Fruit fly (Drosophila melanogaster) whole organism, embryonic: Measurements from ENCODE around the gene Oatp30B.

Experiments
- Asciz ChIP-seq: fragments of 200-800 bp; sonication (Bioruptor generic); optimal IDR thresholded peaks from 2 replicates; lab custom pipeline; 2017; ENCODE audit warnings: missing biosample characterization, mild to moderate bottlenecking, missing genetic modification characterization, missing genetic modification reagents
- Atf6 ChIP-seq: fragments of 200-800 bp; sonication (Bioruptor generic); IDR thresholded peaks from 2 replicates; pipeline ENCODE4 v1.3.6; 2022; ENCODE audit warnings: missing biosample characterization, missing genetic modification characterization
- CG10147 ChIP-seq: fragments of 200-800 bp; sonication (Bioruptor generic); optimal IDR thresholded peaks from 2 replicates; lab custom pipeline; 2019; ENCODE audit warnings: missing biosample characterization, mild to moderate bottlenecking, missing genetic modification characterization, moderate library complexity
- CG12299 ChIP-seq: fragments of 200-800 bp; sonication (Bioruptor generic); optimal IDR thresholded peaks from 2 replicates; lab custom pipeline; 2018; ENCODE audit warnings: missing biosample characterization, mild to moderate bottlenecking, missing genetic modification characterization
- CG12659 ChIP-seq: fragments of 200-800 bp; sonication (Bioruptor generic); optimal IDR thresholded peaks from 3 replicates; lab custom pipeline; 2017; ENCODE audit warnings: mild to moderate bottlenecking, missing biosample characterization, missing genetic modification reagents, missing genetic modification characterization
- CG1603 ChIP-seq: fragments of 200-800 bp; sonication (Bioruptor generic); optimal IDR thresholded peaks from 2 replicates; lab custom pipeline; 2019; ENCODE audit warnings: missing biosample characterization, mild to moderate bottlenecking, missing genetic modification characterization, moderate library complexity
- CG17186 ChIP-seq: fragments of 200-800 bp; sonication (Bioruptor generic); optimal IDR thresholded peaks from 3 replicates; lab custom pipeline; 2017; ENCODE audit warnings: missing biosample characterization, missing genetic modification reagents, missing genetic modification characterization
- CG17568 ChIP-seq: fragments of 200-800 bp; sonication (Bioruptor generic); optimal IDR thresholded peaks from 2 replicates; lab custom pipeline; 2018; ENCODE audit warnings: missing biosample characterization, mild to moderate bottlenecking, missing genetic modification characterization, moderate library complexity
- CG18599 ChIP-seq: fragments of 200-800 bp; sonication (Bioruptor generic); optimal IDR thresholded peaks from 3 replicates; lab custom pipeline; 2017; ENCODE audit warnings: missing biosample characterization, missing genetic modification characterization, mild to moderate bottlenecking, moderate library complexity, missing genetic modification reagents
- CG2129 ChIP-seq: fragments of 200-800 bp; sonication (Bioruptor generic); IDR thresholded peaks from 2 replicates; pipeline ENCODE4 v1.3.6; 2022; ENCODE audit warnings: missing biosample characterization, missing genetic modification characterization; ENCODE audit not compliant: partially characterized antibody
- CG2199 ChIP-seq: fragments of 200-800 bp; sonication (Bioruptor generic); IDR thresholded peaks from 3 replicates; pipeline ENCODE4 v1.3.6; 2022; ENCODE audit warnings: missing biosample characterization, missing genetic modification characterization
- CG31224 ChIP-seq: fragments of 200-800 bp; sonication (Bioruptor generic); IDR thresholded peaks from 2 replicates; pipeline ENCODE4 v1.3.6; 2022; ENCODE audit warnings: missing biosample characterization, missing genetic modification characterization
- CG42726 ChIP-seq: fragments of 200-800 bp; sonication (Bioruptor generic); IDR thresholded peaks from 2 replicates; pipeline ENCODE4 v1.3.6; 2022; ENCODE audit warnings: missing biosample characterization, missing genetic modification characterization; ENCODE audit not compliant: partially characterized antibody
- CG4282 ChIP-seq: fragments of 200-800 bp; sonication (Bioruptor generic); optimal IDR thresholded peaks from 2 replicates; lab custom pipeline; 2016; ENCODE audit warnings: missing biosample characterization, missing genetic modification characterization
- CG6272 ChIP-seq: fragments of 200-800 bp; sonication (Bioruptor generic); IDR thresholded peaks from 2 replicates; pipeline ENCODE4 v1.3.6; 2022; ENCODE audit warnings: missing biosample characterization, missing genetic modification characterization
- CG7928 ChIP-seq: fragments of 200-800 bp; sonication (Bioruptor generic); optimal IDR thresholded peaks from 2 replicates; lab custom pipeline; 2017; ENCODE audit warnings: missing biosample characterization, mild to moderate bottlenecking, missing genetic modification characterization
- CG9797 ChIP-seq: fragments of 200-800 bp; sonication (Bioruptor generic); optimal IDR thresholded peaks from 3 replicates; lab custom pipeline; 2018; ENCODE audit warnings: missing biosample characterization, mild to moderate bottlenecking, missing genetic modification characterization
- Deaf1 ChIP-seq: fragments of 200-800 bp; optimal IDR thresholded peaks from 3 replicates; lab custom pipeline; 2019; ENCODE audit warnings: missing biosample characterization, mild to moderate bottlenecking, missing genetic modification characterization, moderate library complexity
- Gug ChIP-seq: fragments of 200-800 bp; sonication (Bioruptor generic); IDR thresholded peaks from 4 replicates; pipeline ENCODE4 v1.3.6; 2022; ENCODE audit warnings: missing biosample characterization, missing genetic modification characterization
- Hey ChIP-seq: fragments of 200-800 bp; sonication (Bioruptor generic); optimal IDR thresholded peaks from 3 replicates; lab custom pipeline; 2018; ENCODE audit warnings: missing biosample characterization, mild to moderate bottlenecking, missing genetic modification characterization
- HmgZ ChIP-seq: fragments of 200-800 bp; sonication (Bioruptor generic); optimal IDR thresholded peaks from 2 replicates; lab custom pipeline; 2018; ENCODE audit warnings: missing biosample characterization, mild to moderate bottlenecking, missing genetic modification characterization
- Hmr ChIP-seq: fragments of 200-800 bp; sonication (Bioruptor generic); optimal IDR thresholded peaks from 3 replicates; lab custom pipeline; 2017; ENCODE audit warnings: mild to moderate bottlenecking, missing biosample characterization, missing genetic modification reagents, missing genetic modification characterization
- Hr78 ChIP-seq, 2 experiments: fragments of 200-800 bp in 1 of 2; fragments of >200 bp in 1 of 2; sonication (Bioruptor generic) in 1 of 2; optimal IDR thresholded peaks; 2 replicates each; lab custom pipeline; 2017 to 2019; ENCODE audit warnings: missing biosample characterization in 2 of 2, missing genetic modification characterization in 2 of 2, mild to moderate bottlenecking in 1 of 2, moderate library complexity in 1 of 2
- MBD-R2 ChIP-seq: fragments of 200-800 bp; sonication (Bioruptor generic); IDR thresholded peaks from 2 replicates; pipeline ENCODE4 v1.3.6; 2022; ENCODE audit warnings: missing biosample characterization, missing genetic modification characterization
- MESR4 ChIP-seq: fragments of 200-800 bp; sonication (Bioruptor generic); optimal IDR thresholded peaks from 2 replicates; lab custom pipeline; 2018; ENCODE audit warnings: missing biosample characterization, mild to moderate bottlenecking, missing genetic modification characterization, moderate library complexity
- Mad ChIP-seq: fragments of 200-800 bp; sonication (Bioruptor generic); optimal IDR thresholded peaks from 2 replicates; lab custom pipeline; 2016; ENCODE audit warnings: missing biosample characterization, missing genetic modification characterization
- Mrtf ChIP-seq: fragments of 200-800 bp; sonication (Bioruptor generic); IDR thresholded peaks from 3 replicates; pipeline ENCODE4 v1.3.6; 2022; ENCODE audit warnings: missing biosample characterization, missing genetic modification characterization
- Usf ChIP-seq: fragments of 200-800 bp; sonication (Bioruptor generic); optimal IDR thresholded peaks from 2 replicates; lab custom pipeline; 2017; ENCODE audit warnings: missing genotype, missing biosample characterization, missing genetic modification characterization
- Vsx1 ChIP-seq: fragments of 200-800 bp; sonication (Bioruptor generic); optimal IDR thresholded peaks from 2 replicates; lab custom pipeline; 2017; ENCODE audit warnings: missing biosample characterization, mild to moderate bottlenecking, missing genetic modification characterization, missing genetic modification reagents
- YL-1 ChIP-seq: fragments of 200-800 bp; sonication (Bioruptor generic); optimal IDR thresholded peaks from 3 replicates; lab custom pipeline; 2017; ENCODE audit warnings: missing biosample characterization, mild to moderate bottlenecking, missing genetic modification characterization
- al ChIP-seq: fragments of 200-800 bp; sonication (Bioruptor generic); IDR thresholded peaks from 2 replicates; pipeline ENCODE4 v1.3.6; 2022; ENCODE audit warnings: missing biosample characterization, missing genetic modification characterization
- ash1 ChIP-seq: fragments of 200-800 bp; sonication (Bioruptor generic); optimal IDR thresholded peaks from 2 replicates; lab custom pipeline; 2018; ENCODE audit warnings: missing biosample characterization, mild to moderate bottlenecking, missing genetic modification characterization
- cg ChIP-seq: fragments of 200-800 bp; sonication (Bioruptor generic); optimal IDR thresholded peaks from 3 replicates; lab custom pipeline; 2019; ENCODE audit warnings: missing biosample characterization, mild to moderate bottlenecking, missing genetic modification characterization, moderate library complexity
- chm ChIP-seq: fragments of 200-800 bp; sonication (Bioruptor generic); IDR thresholded peaks from 2 replicates; pipeline ENCODE4 v1.3.6; 2022; ENCODE audit warnings: missing biosample characterization, missing genetic modification characterization
- ci ChIP-seq: fragments of 200-800 bp; sonication (Bioruptor generic); IDR thresholded peaks from 3 replicates; pipeline ENCODE4 v1.3.6; 2022; ENCODE audit warnings: missing biosample characterization, missing genetic modification characterization
- crp ChIP-seq, 2 experiments: fragments of 200-800 bp; sonication (Bioruptor generic); optimal IDR thresholded peaks; 2 replicates in 1 of 2; 3 replicates in 1 of 2; lab custom pipeline; 2017; ENCODE audit warnings: missing biosample characterization in 2 of 2, missing genetic modification characterization in 2 of 2, mild to moderate bottlenecking in 1 of 2, moderate library complexity in 1 of 2
- cwo ChIP-seq: fragments of 200-800 bp; sonication (Bioruptor generic); optimal IDR thresholded peaks from 3 replicates; lab custom pipeline; 2017; ENCODE audit warnings: missing biosample characterization, missing genetic modification characterization, mild to moderate bottlenecking, moderate library complexity, missing genetic modification reagents
- dimm ChIP-seq: fragments of 200-800 bp; sonication (Bioruptor generic); IDR thresholded peaks from 2 replicates; pipeline ENCODE4 v1.3.6; 2022; ENCODE audit warnings: missing biosample characterization, missing genetic modification characterization
- dmrt11E ChIP-seq: fragments of 200-800 bp; sonication (Bioruptor generic); optimal IDR thresholded peaks from 3 replicates; lab custom pipeline; 2018; ENCODE audit warnings: missing biosample characterization, mild to moderate bottlenecking, missing genetic modification characterization, moderate library complexity
- hkb ChIP-seq, 2 experiments: fragments of 200-800 bp in 1 of 2; fragments of >200 bp in 1 of 2; sonication (Bioruptor generic) in 1 of 2; IDR thresholded peaks in 1 of 2; optimal IDR thresholded peaks in 1 of 2; 2 replicates each; pipeline versions ENCODE4 v1.3.6 to Lab custom; 2017 to 2022; ENCODE audit warnings: missing biosample characterization in 1 of 2, missing genetic modification characterization in 1 of 2
- lab ChIP-seq: fragments of 200-800 bp; sonication (Bioruptor generic); optimal IDR thresholded peaks from 3 replicates; lab custom pipeline; 2017; ENCODE audit warnings: missing biosample characterization, missing genetic modification characterization, mild to moderate bottlenecking, moderate library complexity, missing genetic modification reagents
- nom ChIP-seq: fragments of 200-800 bp; sonication (Bioruptor generic); optimal IDR thresholded peaks from 2 replicates; lab custom pipeline; 2017; ENCODE audit warnings: missing biosample characterization, missing genetic modification characterization, mild to moderate bottlenecking, moderate library complexity, missing genetic modification reagents
- pzg ChIP-seq: fragments of 200-800 bp; sonication (Bioruptor generic); optimal IDR thresholded peaks from 3 replicates; lab custom pipeline; 2018; ENCODE audit warnings: missing biosample characterization, mild to moderate bottlenecking, missing genetic modification characterization, moderate library complexity
- ranshi ChIP-seq: fragments of 200-800 bp; sonication (Bioruptor generic); IDR thresholded peaks from 2 replicates; pipeline ENCODE4 v1.3.6; 2022; ENCODE audit warnings: missing biosample characterization, missing genetic modification characterization
- run ChIP-seq: fragments of 200-800 bp; sonication (Bioruptor generic); optimal IDR thresholded peaks from 3 replicates; lab custom pipeline; 2018; ENCODE audit warnings: missing biosample characterization, mild to moderate bottlenecking, missing genetic modification characterization
- sob ChIP-seq: fragments of 200-800 bp; sonication (Bioruptor generic); IDR thresholded peaks from 2 replicates; pipeline ENCODE4 v1.3.6; 2022; ENCODE audit warnings: missing biosample characterization, missing genetic modification characterization
- unc-4 ChIP-seq: fragments of 200-800 bp; sonication (Bioruptor generic); IDR thresholded peaks from 2 replicates; pipeline ENCODE4 v1.3.6; 2022; ENCODE audit warnings: missing biosample characterization, missing genetic modification characterization; ENCODE audit not compliant: partially characterized antibody
- wek ChIP-seq: fragments of 200-800 bp; sonication (Bioruptor generic); optimal IDR thresholded peaks from 3 replicates; lab custom pipeline; 2018; ENCODE audit warnings: missing biosample characterization, mild to moderate bottlenecking, missing genetic modification characterization, moderate library complexity

Oatp30B gene

dm6 chr2L:9495418-9495779 is 25.6 kb upstream of the Oatp30B start, which contains the start of gene CG33298 (continued):
- TF ChIP-seq dmrt11E (tag; lab: Kevin White, UChicago) (no peak), dimm (GFP tag; lab: Robert Waterston, UW) (no peak), Asciz (peak; percentile 20), nom (GFP tag; lab: Kevin White, UChicago) (peak; percentile 26), sob (GFP tag; lab: Robert Waterston, UW) (peak; percentile 31; the same call in 1 of the 2 replicates), CG12299 (tag; lab: Kevin White, UChicago) (peak; percentile 36), cg (GFP tag; lab: Kevin White, UChicago) (peak; percentile 80), CG31224 (no peak), HmgZ (tag; lab: Kevin White, UChicago) (peak; percentile 1), CG17568 (GFP tag; lab: Kevin White, UChicago) (peak; percentile 44), Hmr (peak; percentile 26), CG6272 (GFP tag; lab: Robert Waterston, UW) (no peak), CG1603 (peak; percentile 6), MBD-R2 (GFP tag; lab: Robert Waterston, UW) (peak; percentile 17; the same call in 1 of the 2 replicates), CG42726 (peak; percentile 34; the same call in 1 of the 2 replicates), Usf (GFP tag; lab: Kevin White, UChicago) (no peak), Gug (GFP tag; lab: Robert Waterston, UW) (no peak), ash1 (GFP tag; lab: Kevin White, UChicago) (no peak), cwo (GFP tag; lab: Kevin White, UChicago) (peak; percentile 16), Deaf1 (tag; lab: Kevin White, UChicago) (peak; percentile 91), CG2129 (GFP tag; lab: Robert Waterston, UW) (no peak), CG12659 (GFP tag; lab: Kevin White, UChicago) (peak; percentile 39), Vsx1 (no peak), CG7928 (no peak), run (no peak), MESR4 (GFP tag; lab: Kevin White, UChicago) (peak; percentile 41), YL-1 (GFP tag; lab: Kevin White, UChicago) (peak; percentile 24), al (GFP tag; lab: Robert Waterston, UW) (no peak), crp (GFP tag; optimal IDR thresholded peaks at IDR 0.05; lab: Kevin White, UChicago) (peak in 1 of 2 experiments; percentile 60), ci (GFP tag; lab: Robert Waterston, UW) (0 out of 3 replicates have a peak, but pooled peaks have one; percentile 8), ranshi (no peak; the same call in 1 of the 2 replicates), CG10147 (GFP tag; lab: Kevin White, UChicago) (peak; percentile 32), Atf6 (GFP tag; lab: Robert Waterston, UW) (peak; percentile 52; the same call in 1 of the 2 replicates), lab (GFP tag; lab: Kevin White, UChicago) (peak; percentile 34), unc-4 (GFP tag; lab: Robert Waterston, UW) (peak; percentile 33; the same call in 1 of the 2 replicates), CG4282 (GFP tag; lab: Kevin White, UChicago) (no peak), CG2199 (GFP tag; lab: Robert Waterston, UW) (peak; percentile 54; the same call in 1 of the 3 replicates), hkb (optimal IDR thresholded peaks at IDR 0.05; lab: Kevin White, UChicago) (no peak), hkb (GFP tag; IDR thresholded peaks at IDR 0.05; lab: Robert Waterston, UW) (peak; percentile 8; the same call in 1 of the 2 replicates), CG17186 (GFP tag; lab: Kevin White, UChicago) (no peak), Hr78 (GFP tag; optimal IDR thresholded peaks at IDR 0.05; lab: Kevin White, UChicago) (no peak), Mad (GFP tag; lab: Kevin White, UChicago) (no peak), CG9797 (GFP tag; lab: Kevin White, UChicago) (peak; percentile 49), pzg (GFP tag; lab: Kevin White, UChicago) (peak; percentile 52), Hey (tag; lab: Kevin White, UChicago) (no peak), CG18599 (no peak), chm (GFP tag; lab: Robert Waterston, UW) (peak; percentile 75), wek (peak; percentile 93), Mrtf (GFP tag; lab: Robert Waterston, UW) (no peak)
